Worm (Caenorhabditis elegans) whole organism, L4/young adult: ENCODE measurements around the gene M04C3.1.

ENCODE experiments used
- W03F9.2 ChIP-seq: fragments of 150-350 bp; optimal IDR thresholded peaks from 2 replicates; lab custom pipeline; 2014; ENCODE audit warnings: missing biosample characterization, missing genetic modification characterization
- dao-5 ChIP-seq: sonication (generic microtip); optimal IDR thresholded peaks from 2 replicates; lab custom pipeline; 2016; ENCODE audit warnings: missing genotype, missing genetic modification characterization, moderate library complexity, missing compliant biosample characterization
- him-1 ChIP-seq: sonication (generic microtip); optimal IDR thresholded peaks from 2 replicates; lab custom pipeline; 2016; ENCODE audit warnings: missing genotype, missing genetic modification reagents, missing genetic modification characterization, missing compliant biosample characterization

- TF ChIP-seq him-1 (tag; lab: Kevin White, UChicago) (no peak), W03F9.2 (tag; lab: Kevin White, UChicago) (no peak), dao-5 (tag; lab: Kevin White, UChicago) (no peak)
Measured at ce11 chrV:19491302-19491701, 45.9 kb upstream of the M04C3.1 start, which contains the start of gene Y43F8B.29.
